Fruit fly (Drosophila melanogaster): ENCODE data around the gene Idgf2.
A peak's percentile ranks its signal among the peaks of the same experiment; 100 is the strongest.

Gene Idgf2

dm6 chr2L:16486001-16486793 is 39.1 kb downstream of the Idgf2 start (continued):
- TF ChIP-seq CG1529 (GFP tag; optimal IDR thresholded peaks at IDR 0.05) (no peak), CG15696 (tag; optimal IDR thresholded peaks at IDR 0.05) (peak; percentile 49), CG2116 (GFP tag; optimal IDR thresholded peaks at IDR 0.05) (peak; percentile 18), dysf (GFP tag; IDR thresholded peaks at IDR 0.05) (no peak), unpg (GFP tag; optimal IDR thresholded peaks at IDR 0.05) (peak; percentile 4), Xbp1 (GFP tag; optimal IDR thresholded peaks at IDR 0.05) (no peak), CG7839 (tag; optimal IDR thresholded peaks at IDR 0.05) (peak; percentile 18), Six4 (GFP tag; optimal IDR thresholded peaks at IDR 0.05) (no peak), sd (tag; optimal IDR thresholded peaks at IDR 0.05) (no peak)

DNA sequence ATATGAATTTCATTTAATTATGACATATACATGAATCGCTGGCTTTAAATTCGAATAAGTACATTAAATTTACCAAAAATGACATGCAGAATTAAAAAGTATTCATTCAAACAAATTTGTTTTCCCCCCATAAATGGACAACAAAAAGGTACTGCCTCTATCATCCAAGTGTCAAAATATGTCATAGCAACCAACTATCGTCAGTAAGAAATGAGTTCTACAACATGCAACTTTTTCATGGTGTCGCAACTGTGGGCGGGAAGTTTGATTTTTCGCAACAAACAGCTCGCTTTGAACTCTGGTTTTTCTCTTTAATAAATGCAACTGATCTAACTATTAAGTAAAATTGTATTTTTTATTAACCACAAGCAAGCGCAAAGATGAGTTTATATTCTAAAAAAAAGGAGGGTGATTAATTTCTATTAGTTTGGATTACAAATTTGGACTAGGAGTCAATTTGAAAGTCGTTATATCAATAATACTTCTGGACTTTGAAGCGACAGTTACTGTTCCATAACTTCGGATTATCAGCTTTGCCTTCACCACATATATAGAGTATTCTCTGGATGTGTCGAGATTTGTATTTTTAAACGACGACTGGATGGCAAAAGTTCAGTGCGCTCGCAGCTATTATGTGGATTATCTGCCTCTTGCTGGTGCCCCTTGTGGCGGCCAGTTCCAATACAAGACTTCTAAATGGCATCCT is 40.6 kb downstream of the Idgf2 start, which contains the start of gene Nepl8:
Nepl8 (plus strand) TSS at position 578 of the 706 bp plus-strand sequence.
- TF ChIP-seq Eip74EF (GFP tag; optimal IDR thresholded peaks at IDR 0.05) (no peak), ranshi (GFP tag; IDR thresholded peaks at IDR 0.05) (peak; percentile 37; the same call in 1 of the 2 replicates), ci (GFP tag; IDR thresholded peaks at IDR 0.05) (0 out of 3 replicates have a peak, but pooled peaks have one; percentile 14), CG2199 (GFP tag; IDR thresholded peaks at IDR 0.05) (peak; percentile 90), Blimp-1 (GFP tag; optimal IDR thresholded peaks at IDR 0.05) (peak; percentile 14), CG7372 (GFP tag; IDR thresholded peaks at IDR 0.05) (no peak), Mad (GFP tag; optimal IDR thresholded peaks at IDR 0.05) (peak; percentile 27), hkb (optimal IDR thresholded peaks at IDR 0.05) (no peak), hkb (GFP tag; IDR thresholded peaks at IDR 0.05) (peak; percentile 41; the same call in 1 of the 2 replicates), run (tag; optimal IDR thresholded peaks at IDR 0.05) (no peak), gfzf (GFP tag; optimal IDR thresholded peaks at IDR 0.05) (peak; percentile 44), Hr51 (GFP tag; optimal IDR thresholded peaks at IDR 0.05) (peak in 1 of 2 experiments; percentile 43), Atf6 (GFP tag; IDR thresholded peaks at IDR 0.05) (no peak), CHES-1-like (GFP tag; optimal IDR thresholded peaks at IDR 0.05) (peak; percentile 33), Atf3 (GFP tag; optimal IDR thresholded peaks at IDR 0.05) (peak; percentile 16), CG30431 (GFP tag; optimal IDR thresholded peaks at IDR 0.05) (no peak), CG8944 (GFP tag; optimal IDR thresholded peaks at IDR 0.05) (peak; percentile 58), tup (GFP tag; optimal IDR thresholded peaks at IDR 0.05) (no peak), CG3065 (GFP tag; optimal IDR thresholded peaks at IDR 0.05) (peak; percentile 18), oc (tag; optimal IDR thresholded peaks at IDR 0.05) (no peak), B-H2 (GFP tag; optimal IDR thresholded peaks at IDR 0.05) (peak; percentile 39), CG30403 (GFP tag; optimal IDR thresholded peaks at IDR 0.05) (peak; percentile 9), CG11504 (tag; optimal IDR thresholded peaks at IDR 0.05) (peak; percentile 80), wor (GFP tag; IDR thresholded peaks at IDR 0.05) (no peak), slou (GFP tag; optimal IDR thresholded peaks at IDR 0.05) (peak; percentile 26), CG17361 (GFP tag; IDR thresholded peaks at IDR 0.05) (0 out of 3 replicates have a peak, but pooled peaks have one; percentile 11), salm (tag; optimal IDR thresholded peaks at IDR 0.05) (no peak), cas (GFP tag; IDR thresholded peaks at IDR 0.05) (no peak), CG14710 (tag; optimal IDR thresholded peaks at IDR 0.05) (peak; percentile 74), Max (GFP tag; optimal IDR thresholded peaks at IDR 0.05) (no peak), slbo (GFP tag; IDR thresholded peaks at IDR 0.05) (peak; percentile 77), CoRest (tag; optimal IDR thresholded peaks at IDR 0.05) (peak; percentile 81), inv (GFP tag; IDR thresholded peaks at IDR 0.05; ENCODE audit: partially characterized antibody) (no peak; the same call in 1 of the 2 replicates), CG7786 (GFP tag; optimal IDR thresholded peaks at IDR 0.05) (peak; percentile 36), NfI (GFP tag; optimal IDR thresholded peaks at IDR 0.05) (peak; percentile 37), CG10654 (GFP tag; optimal IDR thresholded peaks at IDR 0.05) (peak; percentile 13), Vsx1 (GFP tag; optimal IDR thresholded peaks at IDR 0.05) (no peak)

Data from whole organism, embryonic.